Worm (Caenorhabditis elegans) whole organism, L4/young adult: ENCODE results near the gene sra-36.

Experiments
- W03F9.2 ChIP-seq: fragments of 150-350 bp; optimal IDR thresholded peaks from 2 replicates; lab custom pipeline; 2014; ENCODE audit warnings: missing biosample characterization, missing genetic modification characterization
- dao-5 ChIP-seq: sonication (generic microtip); optimal IDR thresholded peaks from 2 replicates; lab custom pipeline; 2016; ENCODE audit warnings: missing genotype, missing genetic modification characterization, moderate library complexity, missing compliant biosample characterization
- him-1 ChIP-seq: sonication (generic microtip); optimal IDR thresholded peaks from 2 replicates; lab custom pipeline; 2016; ENCODE audit warnings: missing genotype, missing genetic modification reagents, missing genetic modification characterization, missing compliant biosample characterization

sra-36 gene

ce11 chrII:4523122-4523672, 17.3 kb downstream of the sra-36 start, which contains the start of the genes B0304.4 and B0304.2:
Gene B0304.4, minus strand, starts transcription at chrII:4523222.
Gene B0304.2, plus strand, starts transcription at chrII:4523622.
- TF ChIP-seq him-1 (tag; lab: Kevin White, UChicago) (no peak), dao-5 (no peak), W03F9.2 (tag; lab: Kevin White, UChicago) (no peak)

- TF ChIP-seq dao-5 (no peak), W03F9.2 (tag; lab: Kevin White, UChicago) (no peak), him-1 (tag; lab: Kevin White, UChicago) (no peak)
Measured at ce11 chrII:4519976-4520594, 20.4 kb downstream of the sra-36 start.

- TF ChIP-seq W03F9.2 (tag; lab: Kevin White, UChicago) (no peak), him-1 (tag; lab: Kevin White, UChicago) (no peak)
Measured at ce11 chrII:4518300-4518907, 22.1 kb downstream of the sra-36 start, which contains the start of gene hlh-1. Gene hlh-1, plus strand, starts transcription at chrII:4518574.

- TF ChIP-seq dao-5 (no peak), W03F9.2 (tag; lab: Kevin White, UChicago) (no peak), him-1 (tag; lab: Kevin White, UChicago) (no peak)
Measured at ce11 chrII:4517254-4517653, 23.3 kb downstream of the sra-36 start.

- TF ChIP-seq him-1 (tag; lab: Kevin White, UChicago) = no peak
- TF ChIP-seq dao-5 = no peak
- TF ChIP-seq W03F9.2 (tag; lab: Kevin White, UChicago) = no peak
Measured at ce11 chrII:4516291-4516690, 24.2 kb downstream of the sra-36 start.

- no peak for TF ChIP-seq W03F9.2 (tag; lab: Kevin White, UChicago)
- TF ChIP-seq dao-5 = no peak
- TF ChIP-seq him-1 (tag; lab: Kevin White, UChicago) = no peak
Measured at ce11 chrII:4511911-4512310, 28.6 kb downstream of the sra-36 start, which contains the start of gene cyp-23A1. Gene cyp-23A1, plus strand, starts transcription at chrII:4512211.

- no peak for TF ChIP-seq W03F9.2 (tag; lab: Kevin White, UChicago)
- no peak for TF ChIP-seq dao-5
- TF ChIP-seq him-1 (tag; lab: Kevin White, UChicago) = no peak
Measured at ce11 chrII:4510684-4511083, 29.8 kb downstream of the sra-36 start.

- TF ChIP-seq him-1 (tag; lab: Kevin White, UChicago) (no peak), W03F9.2 (tag; lab: Kevin White, UChicago) (no peak), dao-5 (no peak)
Measured at ce11 chrII:4507669-4508068, 32.9 kb downstream of the sra-36 start.

ce11 chrII:4506552-4507291, 33.8 kb downstream of the sra-36 start:
- peak; percentile 20 for TF ChIP-seq W03F9.2 (tag; lab: Kevin White, UChicago)
- TF ChIP-seq dao-5 = no peak
- peak; percentile 67 for TF ChIP-seq him-1 (tag; lab: Kevin White, UChicago)

ce11 chrII:4505097-4505626, 35.4 kb downstream of the sra-36 start, which contains the start of gene camt-1:
Gene camt-1, minus strand, starts transcription at chrII:4505147.
- TF ChIP-seq dao-5 = no peak
- TF ChIP-seq W03F9.2 (tag; lab: Kevin White, UChicago) = no peak
- no peak for TF ChIP-seq him-1 (tag; lab: Kevin White, UChicago)

- TF ChIP-seq him-1 (tag; lab: Kevin White, UChicago) (no peak), W03F9.2 (tag; lab: Kevin White, UChicago) (no peak), dao-5 (no peak)
Measured at ce11 chrII:4495844-4496243, 44.7 kb downstream of the sra-36 start.

- no peak for TF ChIP-seq him-1 (tag; lab: Kevin White, UChicago)
- TF ChIP-seq dao-5 = no peak
- no peak for TF ChIP-seq W03F9.2 (tag; lab: Kevin White, UChicago)
Measured at ce11 chrII:4494532-4494931, 46.0 kb downstream of the sra-36 start.

- TF ChIP-seq him-1 (tag; lab: Kevin White, UChicago) (no peak), dao-5 (no peak), W03F9.2 (tag; lab: Kevin White, UChicago) (no peak)
Measured at ce11 chrII:4490729-4491128, 49.8 kb downstream of the sra-36 start, which contains the start of gene T05C1.5. Gene T05C1.5, minus strand, starts transcription at chrII:4490829.
